Worm (Caenorhabditis elegans): ENCODE data around the gene blos-7.

DNA sequence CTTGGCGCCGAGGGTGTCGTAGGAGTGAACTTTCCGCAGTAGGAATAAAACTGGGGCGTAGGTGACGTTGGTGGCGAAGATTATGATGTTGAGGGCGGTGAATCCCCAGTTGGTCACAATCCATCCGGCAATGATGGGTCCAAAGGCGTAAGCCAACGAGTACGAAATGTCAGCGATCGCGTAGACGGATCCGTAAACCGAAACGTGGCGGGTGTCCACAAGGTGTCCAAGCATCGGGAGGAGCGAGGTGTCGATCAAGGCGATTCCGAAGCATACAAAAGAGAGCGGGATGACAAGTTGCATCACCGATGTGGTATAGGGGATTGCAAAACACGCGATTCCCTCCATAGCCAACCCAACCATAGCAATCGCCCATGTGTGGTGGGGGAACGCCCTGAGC lies 36.0 kb upstream of the blos-7 start:
- TF ChIP-seq nhr-237 (tag; optimal IDR thresholded peaks at IDR 0.05), result no peak
- TF ChIP-seq unc-62 (GFP tag; optimal IDR thresholded peaks at IDR 0.05), result no peak
- TF ChIP-seq nhr-12 (tag; optimal IDR thresholded peaks at IDR 0.05), result no peak
- TF ChIP-seq pha-4 (tag; optimal IDR thresholded peaks at IDR 0.05), result no peak
- no peak for TF ChIP-seq snpc-4 (tag; optimal IDR thresholded peaks at IDR 0.05)
- TF ChIP-seq sem-2 (GFP tag; optimal IDR thresholded peaks at IDR 0.05), result no peak
- no peak for TF ChIP-seq ztf-11 (tag; optimal IDR thresholded peaks at IDR 0.05)
- no peak for TF ChIP-seq nhr-28 (tag; optimal IDR thresholded peaks at IDR 0.05)
- no peak for TF ChIP-seq elt-3 (tag; optimal IDR thresholded peaks at IDR 0.05)
